Fruit fly (Drosophila melanogaster): ENCODE results near the gene Pp2B-14D.

Pp2B-14D gene

DNA sequence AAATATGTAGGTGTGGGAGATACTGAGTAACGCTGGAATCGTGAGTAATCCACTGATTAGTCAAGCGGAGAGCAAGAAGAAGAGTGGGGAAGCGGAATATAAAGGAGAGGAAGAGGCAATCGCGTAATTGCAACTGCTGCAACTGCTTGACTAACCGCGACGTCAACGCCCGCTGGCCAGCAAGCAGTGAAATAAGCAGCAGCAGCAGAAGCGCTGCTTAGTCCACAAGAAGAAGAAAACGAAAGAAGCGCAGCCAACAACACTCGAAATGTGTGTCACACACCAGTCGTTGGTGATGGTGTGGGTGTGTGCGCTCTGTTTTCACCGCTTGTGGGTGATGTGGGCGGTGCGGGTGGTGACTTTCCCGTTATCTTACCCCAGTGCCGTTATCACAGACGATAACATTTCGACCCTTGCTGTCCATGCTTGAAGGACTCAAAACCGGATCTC is 6.8 kb downstream of the Pp2B-14D start:
- TF ChIP-seq CG10654 (GFP tag; optimal IDR thresholded peaks at IDR 0.05), result no peak
- TF ChIP-seq CG2889 (GFP tag; IDR thresholded peaks at IDR 0.05), result no peak
- peak; percentile 10 for TF ChIP-seq Hr3 (GFP tag; optimal IDR thresholded peaks at IDR 0.05)
- peak; percentile 56; the same call in 1 of the 2 replicates for TF ChIP-seq Adf1 (GFP tag; IDR thresholded peaks at IDR 0.05)
- TF ChIP-seq tll (GFP tag; optimal IDR thresholded peaks at IDR 0.05), result peak in 1 of 2 experiments; percentile 45
- TF ChIP-seq hth (optimal IDR thresholded peaks at IDR 0.05), result no peak
- TF ChIP-seq danr (GFP tag; IDR thresholded peaks at IDR 0.05), result no peak
- no peak for TF ChIP-seq BEAF-32 (GFP tag; optimal IDR thresholded peaks at IDR 0.05)
- no peak for TF ChIP-seq CG1602 (GFP tag; optimal IDR thresholded peaks at IDR 0.05)
- TF ChIP-seq pros (GFP tag; optimal IDR thresholded peaks at IDR 0.05), result peak; percentile 93
- TF ChIP-seq HLH54F (GFP tag; optimal IDR thresholded peaks at IDR 0.05), result no peak
- TF ChIP-seq HHEX (GFP tag; optimal IDR thresholded peaks at IDR 0.05), result no peak
- peak in 1 of 2 experiments; percentile 86 for TF ChIP-seq Dfd (GFP tag; optimal IDR thresholded peaks at IDR 0.05)
- no peak for TF ChIP-seq oc (tag; optimal IDR thresholded peaks at IDR 0.05)
- TF ChIP-seq ase (GFP tag; IDR thresholded peaks at IDR 0.05), result no peak
- TF ChIP-seq CG2120 (GFP tag; optimal IDR thresholded peaks at IDR 0.05), result no peak
- TF ChIP-seq Lpt (GFP tag; optimal IDR thresholded peaks at IDR 0.05), result peak; percentile 9
- peak; percentile 53; the same call in 2 of the 3 replicates for TF ChIP-seq knrl (GFP tag; IDR thresholded peaks at IDR 0.05; ENCODE audit: partially characterized antibody)
- no peak for TF ChIP-seq CG15601 (tag; optimal IDR thresholded peaks at IDR 0.05)
- TF ChIP-seq CG6175 (GFP tag; IDR thresholded peaks at IDR 0.05), result no peak
- no peak for TF ChIP-seq toy (GFP tag; IDR thresholded peaks at IDR 0.05)
- TF ChIP-seq CG31365 (tag; optimal IDR thresholded peaks at IDR 0.05), result peak; percentile 99
- TF ChIP-seq pnt (GFP tag; optimal IDR thresholded peaks at IDR 0.05), result no peak
- 0 out of 3 replicates have a peak, but pooled peaks have one; percentile 43 for TF ChIP-seq CG14860 (GFP tag; IDR thresholded peaks at IDR 0.05; ENCODE audit: partially characterized antibody)
- peak; percentile 48 for TF ChIP-seq stwl (tag; optimal IDR thresholded peaks at IDR 0.05)
- peak; percentile 46 for TF ChIP-seq HmgD (GFP tag; optimal IDR thresholded peaks at IDR 0.05)
- no peak for TF ChIP-seq tx (GFP tag; optimal IDR thresholded peaks at IDR 0.05)
- TF ChIP-seq CG42726 (GFP tag; IDR thresholded peaks at IDR 0.05; ENCODE audit: partially characterized antibody), result 0 out of 2 replicates have a peak, but pooled peaks have one; percentile 43
- no peak for TF ChIP-seq CG14050 (GFP tag; IDR thresholded peaks at IDR 0.05)
- no peak for TF ChIP-seq ems (GFP tag; optimal IDR thresholded peaks at IDR 0.05)
- TF ChIP-seq Trl (optimal IDR thresholded peaks at IDR 0.05), result peak; percentile 26
- no peak for TF ChIP-seq Trl (GFP tag; optimal IDR thresholded peaks at IDR 0.05)
- TF ChIP-seq Dp (GFP tag; optimal IDR thresholded peaks at IDR 0.05), result no peak
- peak; percentile 31 for TF ChIP-seq chn (GFP tag; optimal IDR thresholded peaks at IDR 0.05)
- no peak for TF ChIP-seq CG11696 (GFP tag; IDR thresholded peaks at IDR 0.05)
- TF ChIP-seq ham (GFP tag; IDR thresholded peaks at IDR 0.05), result no peak
- peak; percentile 24 for TF ChIP-seq sd (tag; optimal IDR thresholded peaks at IDR 0.05)
- peak; percentile 28 for TF ChIP-seq D (optimal IDR thresholded peaks at IDR 0.05)
- TF ChIP-seq D (GFP tag; optimal IDR thresholded peaks at IDR 0.05), result no peak
- TF ChIP-seq Ssrp (tag; optimal IDR thresholded peaks at IDR 0.05), result no peak
- no peak for TF ChIP-seq CG11398 (GFP tag; optimal IDR thresholded peaks at IDR 0.05)
- TF ChIP-seq CG15479 (GFP tag; optimal IDR thresholded peaks at IDR 0.05), result peak; percentile 99
- no peak for TF ChIP-seq CG32772 (GFP tag; IDR thresholded peaks at IDR 0.05)
- peak; percentile 90 for TF ChIP-seq crol (GFP tag; IDR thresholded peaks at IDR 0.05)
- no peak for TF ChIP-seq sim (GFP tag; IDR thresholded peaks at IDR 0.05)
- TF ChIP-seq CG12744 (GFP tag; optimal IDR thresholded peaks at IDR 0.05), result no peak
- no peak for TF ChIP-seq sc (optimal IDR thresholded peaks at IDR 0.05)
- TF ChIP-seq sc (GFP tag; optimal IDR thresholded peaks at IDR 0.05), result no peak
- no peak for TF ChIP-seq CG7556 (GFP tag; optimal IDR thresholded peaks at IDR 0.05)
- TF ChIP-seq cg (GFP tag; optimal IDR thresholded peaks at IDR 0.05), result peak; percentile 77
- peak in 1 of 2 experiments; percentile 97 for TF ChIP-seq Eip74EF (GFP tag; optimal IDR thresholded peaks at IDR 0.05)
- no peak for TF ChIP-seq CG33213 (GFP tag; optimal IDR thresholded peaks at IDR 0.05)

All from whole organism, embryonic.